Worm (Caenorhabditis elegans) whole organism, L4/young adult: ENCODE data around the gene gsto-3.

Source experiments
- W03F9.2 ChIP-seq: fragments of 150-350 bp; optimal IDR thresholded peaks from 2 replicates; lab custom pipeline; 2014; ENCODE audit warnings: missing biosample characterization, missing genetic modification characterization
- dao-5 ChIP-seq: sonication (generic microtip); optimal IDR thresholded peaks from 2 replicates; lab custom pipeline; 2016; ENCODE audit warnings: missing genotype, missing genetic modification characterization, moderate library complexity, missing compliant biosample characterization
- him-1 ChIP-seq: sonication (generic microtip); optimal IDR thresholded peaks from 2 replicates; lab custom pipeline; 2016; ENCODE audit warnings: missing genotype, missing genetic modification reagents, missing genetic modification characterization, missing compliant biosample characterization

ce11 chrIII:349511-350165 is 31.5 kb downstream of the gsto-3 start:
- TF ChIP-seq dao-5 (tag; lab: Kevin White, UChicago) = peak; percentile 91
- TF ChIP-seq him-1 (tag; lab: Kevin White, UChicago) = peak; percentile 94
- TF ChIP-seq W03F9.2 (tag; lab: Kevin White, UChicago) = peak; percentile 53
